Fruit fly (Drosophila melanogaster) Kc167 (cell line): ENCODE measurements around the gene mRpS26.

Experiments used
- Myc ChIP-seq: fragments of >200 bp; optimal IDR thresholded peaks from 2 replicates; lab custom pipeline; 2017; ENCODE audit warnings: missing external identifiers
- Sin3A ChIP-seq: fragments of >200 bp; optimal IDR thresholded peaks from 2 replicates; lab custom pipeline; 2018; ENCODE audit warnings: missing external identifiers
- ttk ChIP-seq: sonication (Bioruptor generic); optimal IDR thresholded peaks from 2 replicates; lab custom pipeline; 2017; ENCODE audit warnings: missing external identifiers

dm6 chr3L:18078614-18079013 lies 27.8 kb upstream of the mRpS26 start:
- TF ChIP-seq Myc (lab: Kevin White, UChicago) (no peak), Sin3A (lab: Kevin White, UChicago) (no peak), ttk (lab: Kevin White, UChicago) (no peak)
